Worm (Caenorhabditis elegans): ENCODE results near the gene F21G4.3.

DNA sequence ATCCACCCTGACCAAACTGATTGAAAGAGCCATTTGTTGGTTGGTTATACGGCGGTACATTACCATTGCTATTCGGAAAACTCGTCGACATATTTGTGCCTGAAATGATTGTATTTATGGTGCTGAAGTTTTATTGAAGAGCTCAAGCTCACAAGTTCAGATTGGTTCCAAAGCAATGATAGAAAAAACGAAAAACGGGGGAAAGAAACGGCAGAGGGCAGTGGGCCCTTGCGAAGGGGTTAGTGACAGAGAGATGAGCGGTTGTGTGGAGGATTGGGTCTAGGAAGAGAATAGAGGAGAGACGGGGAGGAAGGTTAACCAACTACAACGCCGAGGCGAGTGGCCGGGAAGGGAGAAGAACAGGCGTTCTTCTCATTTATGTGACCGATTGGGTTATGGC is 36.4 kb downstream of the F21G4.3 start, which contains the start of gene nra-3:
- TF ChIP-seq ztf-29 (GFP tag; IDR thresholded peaks at IDR 0.05) (no peak), flt-1 (GFP tag; IDR thresholded peaks at IDR 0.05) (no peak), tab-1 (GFP tag; IDR thresholded peaks at IDR 0.05) (no peak), T22C8.4 (GFP tag; IDR thresholded peaks at IDR 0.05) (no peak), ztf-23 (GFP tag; IDR thresholded peaks at IDR 0.05) (peak; percentile 54; the same call in 1 of the 2 replicates), klf-2 (GFP tag; conservative IDR thresholded peaks at IDR 0.05) (no peak), ref-1 (GFP tag; conservative IDR thresholded peaks at IDR 0.05) (no peak)
